Fruit fly (Drosophila melanogaster) whole organism, embryonic: ENCODE measurements around the gene Miga.

Experiments
- Antp ChIP-seq: fragments of 200-800 bp; sonication (Bioruptor generic); optimal IDR thresholded peaks from 3 replicates; lab custom pipeline; 2016; ENCODE audit warnings: missing biosample characterization, missing genetic modification characterization
- BEAF-32 ChIP-seq: fragments of 200-800 bp; sonication (Bioruptor generic); optimal IDR thresholded peaks from 3 replicates; lab custom pipeline; 2017; ENCODE audit warnings: missing biosample characterization, missing genetic modification characterization, mild to moderate bottlenecking, moderate library complexity, missing genetic modification reagents
- CG10147 ChIP-seq: fragments of 200-800 bp; sonication (Bioruptor generic); optimal IDR thresholded peaks from 2 replicates; lab custom pipeline; 2019; ENCODE audit warnings: missing biosample characterization, mild to moderate bottlenecking, missing genetic modification characterization, moderate library complexity
- CG12744 ChIP-seq: fragments of 200-800 bp; sonication (Bioruptor generic); optimal IDR thresholded peaks from 2 replicates; lab custom pipeline; 2016; ENCODE audit warnings: missing biosample characterization, missing genetic modification characterization
- CG14710 ChIP-seq: fragments of 200-800 bp; sonication (Bioruptor generic); optimal IDR thresholded peaks from 3 replicates; lab custom pipeline; 2019; ENCODE audit warnings: missing biosample characterization, mild to moderate bottlenecking, missing genetic modification characterization, moderate library complexity
- CG1603 ChIP-seq: fragments of 200-800 bp; sonication (Bioruptor generic); optimal IDR thresholded peaks from 2 replicates; lab custom pipeline; 2019; ENCODE audit warnings: missing biosample characterization, mild to moderate bottlenecking, missing genetic modification characterization, moderate library complexity
- CG16779 ChIP-seq: fragments of 200-800 bp; sonication (Bioruptor generic); IDR thresholded peaks from 2 replicates; pipeline ENCODE4 v1.3.6; 2022; ENCODE audit warnings: missing biosample characterization, missing genetic modification characterization
- CG2712 ChIP-seq: fragments of 200-800 bp; optimal IDR thresholded peaks from 3 replicates; lab custom pipeline; 2019; ENCODE audit warnings: missing biosample characterization, mild to moderate bottlenecking, missing genetic modification characterization, moderate library complexity
- CG30431 ChIP-seq: fragments of 200-800 bp; sonication (Bioruptor generic); optimal IDR thresholded peaks from 2 replicates; lab custom pipeline; 2017; ENCODE audit warnings: missing biosample characterization, missing genetic modification characterization
- CG3065 ChIP-seq: fragments of 200-800 bp; sonication (Bioruptor generic); optimal IDR thresholded peaks from 2 replicates; lab custom pipeline; 2016; ENCODE audit warnings: missing biosample characterization, missing genetic modification characterization
- CG32767 ChIP-seq: fragments of 200-800 bp; sonication (Bioruptor generic); IDR thresholded peaks from 2 replicates; pipeline ENCODE4 v1.3.6; 2022; ENCODE audit warnings: missing biosample characterization, missing genetic modification characterization
- CG33213 ChIP-seq: fragments of 200-800 bp; sonication (Bioruptor generic); optimal IDR thresholded peaks from 3 replicates; lab custom pipeline; 2016; ENCODE audit warnings: missing biosample characterization, missing genetic modification characterization
- CG34422 ChIP-seq: fragments of 200-800 bp; sonication (Bioruptor generic); IDR thresholded peaks from 3 replicates; pipeline ENCODE4 v1.3.6; 2022; ENCODE audit warnings: missing biosample characterization, missing genetic modification characterization
- CG5180 ChIP-seq: fragments of 200-800 bp; sonication (Bioruptor generic); optimal IDR thresholded peaks from 3 replicates; lab custom pipeline; 2017; ENCODE audit warnings: missing biosample characterization, missing genetic modification characterization, mild to moderate bottlenecking, moderate library complexity, missing genetic modification reagents
- CG7271 ChIP-seq: fragments of 200-800 bp; sonication (Bioruptor generic); optimal IDR thresholded peaks from 2 replicates; lab custom pipeline; 2018; ENCODE audit warnings: missing biosample characterization, mild to moderate bottlenecking, missing genetic modification characterization, moderate library complexity
- CG7372 ChIP-seq: fragments of 200-800 bp; sonication (Bioruptor generic); IDR thresholded peaks from 2 replicates; pipeline ENCODE4 v1.3.6; 2022; ENCODE audit warnings: missing biosample characterization, missing genetic modification characterization
- Deaf1 ChIP-seq: fragments of 200-800 bp; optimal IDR thresholded peaks from 3 replicates; lab custom pipeline; 2019; ENCODE audit warnings: missing biosample characterization, mild to moderate bottlenecking, missing genetic modification characterization, moderate library complexity
- Dip3 ChIP-seq: fragments of 200-800 bp; sonication (Bioruptor generic); optimal IDR thresholded peaks from 3 replicates; lab custom pipeline; 2016; ENCODE audit warnings: missing biosample characterization, missing genetic modification characterization
- E2f1 ChIP-seq: fragments of 200-800 bp; sonication (Bioruptor generic); IDR thresholded peaks from 2 replicates; pipeline ENCODE4 v1.3.6; 2022; ENCODE audit warnings: missing biosample characterization, missing genetic modification characterization
- Elba2 ChIP-seq: fragments of 200-800 bp; sonication (Bioruptor generic); optimal IDR thresholded peaks from 3 replicates; lab custom pipeline; 2016; ENCODE audit warnings: missing biosample characterization, missing genetic modification characterization
- HLH3B ChIP-seq: fragments of 200-800 bp; sonication (Bioruptor generic); IDR thresholded peaks from 2 replicates; pipeline ENCODE4 v1.3.6; 2022; ENCODE audit warnings: missing biosample characterization, missing genetic modification characterization
- Six4 ChIP-seq: fragments of 200-800 bp; sonication (Bioruptor generic); optimal IDR thresholded peaks from 2 replicates; lab custom pipeline; 2016; ENCODE audit warnings: missing biosample characterization, missing genetic modification characterization
- Tbp ChIP-seq: fragments of >200 bp; optimal IDR thresholded peaks from 2 replicates; lab custom pipeline; 2018; ENCODE audit warnings: missing biosample characterization, missing genetic modification characterization
- croc ChIP-seq: fragments of 200-800 bp; sonication (Bioruptor generic); conservative IDR thresholded peaks from 3 replicates; pipeline ENCODE4 v1.3.6; 2022; ENCODE audit warnings: missing biosample characterization, missing genetic modification characterization
- fd96Cb ChIP-seq: fragments of 200-800 bp; sonication (Bioruptor generic); optimal IDR thresholded peaks from 2 replicates; lab custom pipeline; 2018; ENCODE audit warnings: missing biosample characterization, mild to moderate bottlenecking, missing genetic modification characterization, moderate library complexity
- gem ChIP-seq: fragments of 200-800 bp; sonication (Bioruptor generic); optimal IDR thresholded peaks from 2 replicates; lab custom pipeline; 2019; ENCODE audit warnings: missing biosample characterization, mild to moderate bottlenecking, missing genetic modification characterization, moderate library complexity
- grn ChIP-seq: fragments of 200-800 bp; sonication (Bioruptor generic); optimal IDR thresholded peaks from 3 replicates; lab custom pipeline; 2017; ENCODE audit warnings: missing biosample characterization, missing genetic modification characterization
- jigr1 ChIP-seq: fragments of 200-800 bp; sonication (Bioruptor generic); IDR thresholded peaks from 3 replicates; pipeline ENCODE4 v1.3.6; 2022; ENCODE audit warnings: missing biosample characterization, missing genetic modification characterization
- kay ChIP-seq: fragments of 200-800 bp; sonication (Bioruptor generic); optimal IDR thresholded peaks from 2 replicates; lab custom pipeline; 2016; ENCODE audit warnings: missing biosample characterization, missing genetic modification characterization
- pb ChIP-seq: fragments of 200-800 bp; sonication (Bioruptor generic); optimal IDR thresholded peaks from 3 replicates; lab custom pipeline; 2016; ENCODE audit warnings: missing biosample characterization, missing genetic modification characterization
- pho ChIP-seq: fragments of 200-800 bp; sonication (Bioruptor generic); optimal IDR thresholded peaks from 2 replicates; lab custom pipeline; 2016; ENCODE audit warnings: missing biosample characterization, missing genetic modification characterization
- salm ChIP-seq: fragments of 200-800 bp; sonication (Bioruptor generic); optimal IDR thresholded peaks from 2 replicates; lab custom pipeline; 2018; ENCODE audit warnings: missing biosample characterization, mild to moderate bottlenecking, missing genetic modification characterization
- sc ChIP-seq, 3 experiments: fragments of >200 bp in 2 of 3; fragments of 200-800 bp in 1 of 3; sonication (Bioruptor generic) in 1 of 3; optimal IDR thresholded peaks; 2 replicates in 2 of 3; 3 replicates in 1 of 3; lab custom pipeline; 2017; ENCODE audit warnings: mild to moderate bottlenecking in 1 of 3, missing biosample characterization in 1 of 3, missing genetic modification characterization in 1 of 3, missing genetic modification reagents in 1 of 3
- scrt ChIP-seq: fragments of 200-800 bp; sonication (Bioruptor generic); optimal IDR thresholded peaks from 2 replicates; lab custom pipeline; 2018; ENCODE audit warnings: missing biosample characterization, mild to moderate bottlenecking, missing genetic modification characterization, moderate library complexity
- sim ChIP-seq: fragments of 200-800 bp; sonication (Bioruptor generic); IDR thresholded peaks from 2 replicates; pipeline ENCODE4 v1.3.6; 2022; ENCODE audit warnings: missing biosample characterization, missing genetic modification characterization
- so ChIP-seq: fragments of 200-800 bp; sonication (Bioruptor generic); IDR thresholded peaks from 3 replicates; pipeline ENCODE4 v1.3.6; 2022; ENCODE audit warnings: missing biosample characterization, missing genetic modification characterization
- tna ChIP-seq: fragments of 200-800 bp; sonication (Bioruptor generic); IDR thresholded peaks from 2 replicates; pipeline ENCODE4 v1.3.6; 2022; ENCODE audit warnings: missing biosample characterization, missing genetic modification characterization; ENCODE audit not compliant: partially characterized antibody
- vnd ChIP-seq: fragments of 200-800 bp; sonication (Bioruptor generic); IDR thresholded peaks from 3 replicates; pipeline ENCODE4 v1.3.6; 2022; ENCODE audit warnings: missing biosample characterization, missing genetic modification characterization; ENCODE audit not compliant: partially characterized antibody

The Miga gene

dm6 chrX:8479031-8479568 lies 41.5 kb upstream of the Miga start, which contains the start of gene Cp36:
Gene Cp36 (plus strand): TSS chrX:8479319.
- TF ChIP-seq pb (no peak), Antp (GFP tag; lab: Kevin White, UChicago) (no peak), CG32767 (GFP tag; lab: Robert Waterston, UW) (no peak), CG3065 (GFP tag; lab: Kevin White, UChicago) (no peak), CG10147 (GFP tag; lab: Kevin White, UChicago) (no peak), sim (no peak), kay (GFP tag; lab: Kevin White, UChicago) (no peak), BEAF-32 (GFP tag; lab: Kevin White, UChicago) (no peak), CG2712 (tag; lab: Kevin White, UChicago) (no peak), croc (GFP tag; lab: Robert Waterston, UW) (no peak)

- TF ChIP-seq Tbp (GFP tag; lab: Kevin White, UChicago) (no peak), vnd (GFP tag; lab: Robert Waterston, UW) (no peak), CG33213 (GFP tag; lab: Kevin White, UChicago) (no peak), so (GFP tag; lab: Robert Waterston, UW) (no peak), scrt (GFP tag; lab: Kevin White, UChicago) (no peak), grn (no peak), CG34422 (GFP tag; lab: Robert Waterston, UW) (no peak), jigr1 (no peak), salm (tag; lab: Kevin White, UChicago) (no peak), Deaf1 (tag; lab: Kevin White, UChicago) (no peak), CG7372 (GFP tag; lab: Robert Waterston, UW) (no peak), fd96Cb (tag; lab: Kevin White, UChicago) (no peak), sc (optimal IDR thresholded peaks at IDR 0.05; lab: Kevin White, UChicago) (no peak), sc (GFP tag; optimal IDR thresholded peaks at IDR 0.05; lab: Kevin White, UChicago) (no peak), CG30431 (GFP tag; lab: Kevin White, UChicago) (no peak), CG12744 (GFP tag; lab: Kevin White, UChicago) (no peak), E2f1 (GFP tag; lab: Robert Waterston, UW) (no peak), HLH3B (no peak)
Observed at dm6 chrX:8476817-8477216, 39.2 kb upstream of the Miga start, which contains the start of gene Cp7Fc. Gene Cp7Fc (plus strand): TSS chrX:8477117.

dm6 chrX:8475657-8476056 lies 38.0 kb upstream of the Miga start:
- TF ChIP-seq CG5180 (GFP tag; lab: Kevin White, UChicago) (peak; percentile 29), Six4 (GFP tag; lab: Kevin White, UChicago) (no peak)

dm6 chrX:8473339-8473887 lies 35.8 kb upstream of the Miga start, which contains the start of gene Cp7Fb:
Gene Cp7Fb (plus strand): TSS chrX:8473837.
- TF ChIP-seq CG7271 (no peak), CG1603 (tag; lab: Kevin White, UChicago) (no peak), gem (tag; lab: Kevin White, UChicago) (no peak), pho (GFP tag; lab: Kevin White, UChicago) (no peak), Dip3 (no peak), CG14710 (no peak), Elba2 (GFP tag; lab: Kevin White, UChicago) (no peak), tna (no peak), CG16779 (GFP tag; lab: Robert Waterston, UW) (no peak)
